Worm (Caenorhabditis elegans): ENCODE results near the gene ztf-9.

ztf-9 gene

DNA sequence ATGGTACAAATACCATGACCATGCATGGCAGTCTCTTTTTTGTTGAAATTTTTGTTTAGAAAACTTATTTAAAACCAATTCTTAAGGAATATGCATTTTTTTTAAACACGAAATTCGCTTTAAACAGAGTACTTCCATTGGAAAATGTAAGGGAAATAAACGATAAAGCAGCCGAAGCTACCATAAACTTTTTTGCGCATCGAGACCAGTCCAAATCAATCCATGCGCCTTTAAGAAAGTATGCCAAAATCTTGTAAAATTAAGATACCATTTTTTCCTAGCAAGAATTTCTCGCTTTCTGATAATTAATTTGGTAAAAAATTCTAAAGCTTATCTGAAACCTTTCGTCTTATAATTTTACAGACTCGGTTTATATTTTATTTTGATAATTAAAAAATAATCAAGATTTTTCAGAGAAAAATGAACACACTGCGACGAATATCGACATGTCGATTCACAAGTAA lies 722 bp upstream of the ztf-9 start, which contains the start of gene ZK287.7:
ZK287.7 (plus strand) TSS at position 414 of the 464 bp plus-strand sequence.
- TF ChIP-seq unc-39 (tag; optimal IDR thresholded peaks at IDR 0.05) (no peak), C34F6.9 (tag; optimal IDR thresholded peaks at IDR 0.05) (no peak), ztf-1 (GFP tag; conservative IDR thresholded peaks at IDR 0.05) (no peak), nhr-6 (tag; optimal IDR thresholded peaks at IDR 0.05) (no peak), nhr-77 (tag; optimal IDR thresholded peaks at IDR 0.05) (no peak), nhr-10 (tag; optimal IDR thresholded peaks at IDR 0.05) (no peak), mab-5 (tag; optimal IDR thresholded peaks at IDR 0.05) (no peak), lsy-2 (tag; optimal IDR thresholded peaks at IDR 0.05) (no peak), ztf-4 (tag; optimal IDR thresholded peaks at IDR 0.05) (no peak), snpc-4 (tag; optimal IDR thresholded peaks at IDR 0.05) (no peak), mdl-1 (tag; optimal IDR thresholded peaks at IDR 0.05) (no peak), lin-11 (tag; optimal IDR thresholded peaks at IDR 0.05) (no peak), R02D3.7 (tag; optimal IDR thresholded peaks at IDR 0.05) (no peak), nhr-12 (tag; optimal IDR thresholded peaks at IDR 0.05) (no peak), peb-1 (tag; optimal IDR thresholded peaks at IDR 0.05) (no peak), ztf-11 (tag; optimal IDR thresholded peaks at IDR 0.05) (no peak), sma-9 (GFP tag; optimal IDR thresholded peaks at IDR 0.05) (no peak), sma-9 (tag; optimal IDR thresholded peaks at IDR 0.05) (no peak), unc-62 (GFP tag; optimal IDR thresholded peaks at IDR 0.05) (no peak), nhr-237 (tag; optimal IDR thresholded peaks at IDR 0.05) (no peak)

DNA sequence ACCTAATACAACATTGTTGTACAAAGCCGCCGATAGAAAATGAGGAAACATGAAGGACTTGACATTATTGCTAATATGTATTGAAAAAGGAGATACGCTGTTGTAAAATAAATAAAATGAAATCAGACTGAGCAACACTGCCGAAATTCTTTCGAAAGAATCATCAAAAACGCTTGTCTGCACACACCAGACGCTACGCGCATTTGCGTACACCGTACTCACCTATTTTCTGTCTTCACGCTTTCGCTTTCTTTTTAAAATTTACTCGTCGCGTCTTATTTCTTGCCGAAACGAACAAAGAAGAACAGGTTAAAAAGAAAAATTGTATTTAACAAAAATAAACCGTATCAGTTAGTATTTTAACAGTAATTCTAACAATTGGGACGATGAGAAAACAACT lies 1.2 kb downstream of the ztf-9 start:
- TF ChIP-seq aly-2 (tag; optimal IDR thresholded peaks at IDR 0.05) (no peak), mab-5 (tag; optimal IDR thresholded peaks at IDR 0.05) (no peak), peb-1 (tag; optimal IDR thresholded peaks at IDR 0.05) (no peak), nhr-129 (tag; optimal IDR thresholded peaks at IDR 0.05) (peak; percentile 32), crh-2 (tag; optimal IDR thresholded peaks at IDR 0.05) (peak; percentile 58), blmp-1 (tag; optimal IDR thresholded peaks at IDR 0.05; ENCODE audit: insufficient read depth) (peak; percentile 98), skn-1 (tag; optimal IDR thresholded peaks at IDR 0.05) (no peak), nhr-10 (tag; optimal IDR thresholded peaks at IDR 0.05) (no peak), alr-1 (tag; optimal IDR thresholded peaks at IDR 0.05) (no peak), ztf-11 (tag; optimal IDR thresholded peaks at IDR 0.05) (no peak), nhr-21 (tag; optimal IDR thresholded peaks at IDR 0.05) (peak; percentile 24), C34F6.9 (tag; optimal IDR thresholded peaks at IDR 0.05) (peak; percentile 72), unc-55 (GFP tag; optimal IDR thresholded peaks at IDR 0.05) (peak; percentile 43), gmeb-1 (tag; optimal IDR thresholded peaks at IDR 0.05) (peak; percentile 49), lin-13 (GFP tag; optimal IDR thresholded peaks at IDR 0.05) (no peak), sem-4 (tag; optimal IDR thresholded peaks at IDR 0.05) (peak; percentile 56), sma-9 (GFP tag; optimal IDR thresholded peaks at IDR 0.05) (peak; percentile 43), sma-9 (tag; optimal IDR thresholded peaks at IDR 0.05) (no peak), sma-3 (GFP tag; optimal IDR thresholded peaks at IDR 0.05) (peak; percentile 43), fos-1 (tag; optimal IDR thresholded peaks at IDR 0.05) (peak; percentile 55), nhr-6 (tag; optimal IDR thresholded peaks at IDR 0.05) (peak; percentile 51), F13H6.1 (tag; optimal IDR thresholded peaks at IDR 0.05) (peak; percentile 4), lsy-2 (tag; optimal IDR thresholded peaks at IDR 0.05) (peak; percentile 64 to 92), mdl-1 (tag; optimal IDR thresholded peaks at IDR 0.05) (no peak)

DNA sequence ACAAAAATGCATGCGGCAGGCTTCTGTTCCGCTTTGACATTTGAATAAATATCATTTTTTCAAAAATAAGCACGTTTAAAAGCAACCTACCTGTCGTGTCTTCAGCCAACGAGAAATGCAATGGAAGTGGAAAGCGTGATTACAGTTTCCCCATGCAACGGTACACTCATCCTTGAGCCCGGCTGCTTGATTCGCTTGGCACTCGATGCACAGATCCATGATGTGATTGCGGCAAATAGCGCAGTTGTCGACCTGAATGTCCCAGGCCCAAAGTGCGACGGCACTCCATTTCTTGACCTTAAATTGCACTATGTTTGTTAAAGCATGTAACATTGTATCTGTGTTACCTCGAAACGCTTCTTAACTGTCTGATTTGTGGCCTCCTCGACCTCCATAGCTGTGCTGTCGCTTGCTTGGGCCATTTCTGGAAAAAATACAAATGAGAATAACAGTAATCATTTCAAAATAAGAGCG lies 1.8 kb downstream of the ztf-9 start, which contains the start of gene rbx-1:
rbx-1 (minus strand) TSS at position 424 of the 474 bp plus-strand sequence.
- TF ChIP-seq sma-9 (GFP tag; optimal IDR thresholded peaks at IDR 0.05) (no peak), sma-9 (tag; optimal IDR thresholded peaks at IDR 0.05) (no peak), nhr-237 (tag; optimal IDR thresholded peaks at IDR 0.05) (no peak), unc-55 (GFP tag; optimal IDR thresholded peaks at IDR 0.05) (no peak), nhr-6 (tag; optimal IDR thresholded peaks at IDR 0.05) (no peak), crh-2 (tag; optimal IDR thresholded peaks at IDR 0.05) (no peak), ztf-4 (tag; optimal IDR thresholded peaks at IDR 0.05) (no peak), mab-5 (tag; optimal IDR thresholded peaks at IDR 0.05) (no peak), fos-1 (tag; optimal IDR thresholded peaks at IDR 0.05) (no peak), nhr-21 (tag; optimal IDR thresholded peaks at IDR 0.05) (no peak), C34F6.9 (tag; optimal IDR thresholded peaks at IDR 0.05) (no peak), peb-1 (tag; optimal IDR thresholded peaks at IDR 0.05) (no peak), zag-1 (tag; optimal IDR thresholded peaks at IDR 0.05) (no peak), elt-1 (tag; optimal IDR thresholded peaks at IDR 0.05) (no peak), Y55F3AM.14 (GFP tag; optimal IDR thresholded peaks at IDR 0.05) (no peak), dmd-4 (tag; optimal IDR thresholded peaks at IDR 0.05) (no peak), nhr-11 (tag; optimal IDR thresholded peaks at IDR 0.05) (no peak), ama-1 (optimal IDR thresholded peaks at IDR 0.05) (no peak), ceh-16 (tag; optimal IDR thresholded peaks at IDR 0.05) (no peak), ZK546.5 (tag; optimal IDR thresholded peaks at IDR 0.05) (no peak)

Data from whole organism, L2 larva.